Worm (Caenorhabditis elegans) whole organism, late embryonic: ENCODE measurements around the gene nhr-218.
A peak's percentile ranks its signal among the peaks of the same experiment; 100 is the strongest.

Experiments used
- C08G9.2 ChIP-seq: sonication (generic microtip); optimal IDR thresholded peaks from 2 replicates; lab custom pipeline; 2016; ENCODE audit warnings: mild to moderate bottlenecking, missing genetic modification characterization, moderate library complexity, missing compliant biosample characterization
- F13H6.1 ChIP-seq: sonication (generic microtip); optimal IDR thresholded peaks from 2 replicates; lab custom pipeline; 2016; ENCODE audit warnings: missing genetic modification characterization, missing compliant biosample characterization
- T23F11.4 ChIP-seq: fragments of 200-800 bp; sonication (Bioruptor generic); optimal IDR thresholded peaks from 2 replicates; lab custom pipeline; 2018; ENCODE audit warnings: mild to moderate bottlenecking, missing genetic modification characterization, missing compliant biosample characterization
- ama-1 ChIP-seq: fragments of 150-350 bp; optimal IDR thresholded peaks from 2 replicates; lab custom pipeline; 2014
- ceh-18 ChIP-seq: sonication (generic microtip); optimal IDR thresholded peaks from 2 replicates; lab custom pipeline; 2016; ENCODE audit warnings: missing genetic modification characterization, missing compliant biosample characterization
- ceh-19 ChIP-seq: fragments of 200-800 bp; sonication (Bioruptor generic); optimal IDR thresholded peaks from 2 replicates; lab custom pipeline; 2018; ENCODE audit warnings: mild to moderate bottlenecking, missing genetic modification characterization, missing compliant biosample characterization
- ceh-2 ChIP-seq: sonication (generic microtip); optimal IDR thresholded peaks from 2 replicates; lab custom pipeline; 2016; ENCODE audit warnings: missing genotype, missing genetic modification characterization, missing compliant biosample characterization
- ceh-22 ChIP-seq: sonication (generic microtip); optimal IDR thresholded peaks from 2 replicates; lab custom pipeline; 2017; ENCODE audit warnings: missing biosample characterization, missing genetic modification characterization
- ceh-30 ChIP-seq: fragments of 150-350 bp; optimal IDR thresholded peaks from 2 replicates; lab custom pipeline; 2014; ENCODE audit warnings: missing biosample characterization, missing genetic modification characterization
- ceh-45 ChIP-seq: fragments of 200-800 bp; sonication (Bioruptor generic); IDR thresholded peaks from 2 replicates; pipeline ENCODE4 v1.3.6; 2022; ENCODE audit warnings: missing genetic modification reagents, missing genetic modification characterization, missing compliant biosample characterization
- ceh-6 ChIP-seq: fragments of 200-800 bp; sonication (Bioruptor generic); optimal IDR thresholded peaks from 2 replicates; lab custom pipeline; 2018; ENCODE audit warnings: mild to moderate bottlenecking, missing genetic modification characterization, missing compliant biosample characterization
- che-1 ChIP-seq: sonication (generic microtip); optimal IDR thresholded peaks from 2 replicates; lab custom pipeline; 2016; ENCODE audit warnings: mild to moderate bottlenecking, missing genetic modification characterization, missing compliant biosample characterization
- dmd-4 ChIP-seq: sonication (generic microtip); optimal IDR thresholded peaks from 2 replicates; lab custom pipeline; 2016; ENCODE audit warnings: borderline replicate concordance, missing genetic modification characterization, missing compliant biosample characterization
- elt-2 ChIP-seq: sonication (generic microtip); optimal IDR thresholded peaks from 2 replicates; lab custom pipeline; 2016; ENCODE audit warnings: missing genetic modification reagents, missing genetic modification characterization, missing compliant biosample characterization
- gmeb-2 ChIP-seq: sonication (generic microtip); optimal IDR thresholded peaks from 2 replicates; lab custom pipeline; 2016; ENCODE audit warnings: missing genetic modification characterization, inconsistent platforms, missing compliant biosample characterization
- hlh-13 ChIP-seq: fragments of 200-800 bp; sonication (Bioruptor generic); optimal IDR thresholded peaks from 2 replicates; lab custom pipeline; 2018; ENCODE audit warnings: mild to moderate bottlenecking, missing genetic modification characterization, missing compliant biosample characterization
- madf-2 ChIP-seq: sonication (generic microtip); optimal IDR thresholded peaks from 2 replicates; lab custom pipeline; 2017; ENCODE audit warnings: missing genetic modification characterization, missing compliant biosample characterization
- nhr-232 ChIP-seq: sonication (generic microtip); optimal IDR thresholded peaks from 2 replicates; lab custom pipeline; 2016; ENCODE audit warnings: missing genetic modification characterization, missing compliant biosample characterization
- odd-2 ChIP-seq: sonication (generic microtip); optimal IDR thresholded peaks from 2 replicates; lab custom pipeline; 2017; ENCODE audit warnings: antibody characterized with exemption, mild to moderate bottlenecking, missing genetic modification characterization, missing compliant biosample characterization
- pag-3 ChIP-seq: sonication (generic microtip); optimal IDR thresholded peaks from 2 replicates; lab custom pipeline; 2016; ENCODE audit warnings: missing compliant biosample characterization, missing genetic modification characterization, borderline replicate concordance
- pat-9 ChIP-seq: fragments of 200-800 bp; sonication (Bioruptor generic); optimal IDR thresholded peaks from 2 replicates; lab custom pipeline; 2018; ENCODE audit warnings: mild to moderate bottlenecking, missing genetic modification characterization, moderate library complexity, missing compliant biosample characterization
- pax-1 ChIP-seq: fragments of 150-350 bp; optimal IDR thresholded peaks from 2 replicates; lab custom pipeline; 2014; ENCODE audit warnings: missing biosample characterization, missing genetic modification characterization
- rnt-1 ChIP-seq: sonication (generic microtip); optimal IDR thresholded peaks from 2 replicates; lab custom pipeline; 2016; ENCODE audit warnings: missing genetic modification characterization, missing compliant biosample characterization
- sdc-2 ChIP-seq: sonication (generic microtip); optimal IDR thresholded peaks from 2 replicates; lab custom pipeline; 2016; ENCODE audit warnings: missing genotype, missing genetic modification characterization, missing compliant biosample characterization
- sox-4 ChIP-seq: sonication (generic microtip); optimal IDR thresholded peaks from 2 replicates; lab custom pipeline; 2017; ENCODE audit warnings: mild to moderate bottlenecking, missing genetic modification characterization, inconsistent platforms, missing compliant biosample characterization
- tbx-2 ChIP-seq: sonication (generic microtip); optimal IDR thresholded peaks from 2 replicates; lab custom pipeline; 2016; ENCODE audit warnings: missing genetic modification characterization, missing compliant biosample characterization
- unc-3 ChIP-seq, 2 experiments: fragments of 200-800 bp in 1 of 2; sonication (Bioruptor generic) in 1 of 2; sonication (generic microtip) in 1 of 2; conservative IDR thresholded peaks in 1 of 2; optimal IDR thresholded peaks in 1 of 2; 2 replicates each; pipeline versions ENCODE4 v1.3.6 to Lab custom; 2016 to 2022; ENCODE audit warnings: missing compliant biosample characterization in 2 of 2, missing genetic modification characterization in 2 of 2, missing genetic modification reagents in 1 of 2
- unc-55 ChIP-seq: sonication (generic microtip); optimal IDR thresholded peaks from 2 replicates; lab custom pipeline; 2017; ENCODE audit warnings: missing biosample characterization, missing genetic modification reagents, missing genetic modification characterization
- zip-5 ChIP-seq: sonication (generic microtip); optimal IDR thresholded peaks from 2 replicates; lab custom pipeline; 2016; ENCODE audit warnings: missing genetic modification characterization, missing compliant biosample characterization
- ztf-16 ChIP-seq: sonication (generic microtip); optimal IDR thresholded peaks from 2 replicates; lab custom pipeline; 2017; ENCODE audit warnings: missing genetic modification characterization, missing compliant biosample characterization

nhr-218 gene

ce11 chrV:16298669-16299068 is 40.4 kb downstream of the nhr-218 start, which contains the start of gene srbc-84:
TSS of gene srbc-84 (plus strand) at chrV:16298969.
- no peak for TF ChIP-seq madf-2 (tag; lab: Kevin White, UChicago)
- no peak for TF ChIP-seq gmeb-2 (tag; lab: Kevin White, UChicago)
- no peak for TF ChIP-seq sox-4 (tag; lab: Kevin White, UChicago)
- no peak for TF ChIP-seq pag-3 (tag; lab: Kevin White, UChicago)
- TF ChIP-seq ceh-45 (GFP tag; lab: Robert Waterston, UW), result no peak
- TF ChIP-seq ceh-2 (tag; lab: Kevin White, UChicago), result no peak
- no peak for TF ChIP-seq ama-1
- no peak for TF ChIP-seq ceh-30 (tag; lab: Kevin White, UChicago)
- TF ChIP-seq elt-2, result no peak
- TF ChIP-seq, all 69 proteins: peak for 0

ce11 chrV:16299834-16300233 is 41.6 kb downstream of the nhr-218 start:
- TF ChIP-seq zip-5 (tag; lab: Kevin White, UChicago), result no peak
- TF ChIP-seq F13H6.1, result no peak
- no peak for TF ChIP-seq ceh-45 (GFP tag; lab: Robert Waterston, UW)
- TF ChIP-seq ztf-16 (tag; lab: Kevin White, UChicago), result no peak
- no peak for TF ChIP-seq hlh-13 (GFP tag; lab: Kevin White, UChicago)
- TF ChIP-seq dmd-4 (tag; lab: Kevin White, UChicago), result no peak
- no peak for TF ChIP-seq pat-9 (tag; lab: Kevin White, UChicago)

- no peak for TF ChIP-seq zip-5 (tag; lab: Kevin White, UChicago)
- TF ChIP-seq, all 69 proteins: peak for 0
Measured at ce11 chrV:16300276-16300675, 42.0 kb downstream of the nhr-218 start, which contains the start of gene srbc-82. TSS of gene srbc-82 (plus strand) at chrV:16300576.

ce11 chrV:16302439-16302838 is 44.2 kb downstream of the nhr-218 start, which contains the start of the genes C31A11.13 and oac-6:
TSS of gene C31A11.13 (minus strand) at chrV:16302551.
TSS of gene oac-6 (plus strand) at chrV:16302717.
- TF ChIP-seq elt-2 (peak; percentile 63), sdc-2 (tag; lab: Kevin White, UChicago) (no peak)

- TF ChIP-seq unc-55 (GFP tag; lab: Kevin White, UChicago) (no peak), tbx-2 (no peak), ceh-22 (no peak), ceh-30 (tag; lab: Kevin White, UChicago) (no peak), pax-1 (tag; lab: Kevin White, UChicago) (no peak), ceh-19 (GFP tag; lab: Kevin White, UChicago) (no peak), hlh-13 (GFP tag; lab: Kevin White, UChicago) (no peak), T23F11.4 (GFP tag; lab: Kevin White, UChicago) (no peak), sox-4 (tag; lab: Kevin White, UChicago) (no peak), unc-3 (GFP tag; conservative IDR thresholded peaks at IDR 0.05; lab: Robert Waterston, UW) (no peak), unc-3 (tag; optimal IDR thresholded peaks at IDR 0.05; lab: Kevin White, UChicago) (no peak), C08G9.2 (tag; lab: Kevin White, UChicago) (no peak)
Measured at ce11 chrV:16307253-16307652, 49.0 kb downstream of the nhr-218 start, which contains the start of gene srxa-7. TSS of gene srxa-7 (plus strand) at chrV:16307553.

ce11 chrV:16308343-16308742 is 50.1 kb downstream of the nhr-218 start:
- TF ChIP-seq ceh-18 (tag; lab: Kevin White, UChicago) (no peak), ceh-22 (no peak), ceh-6 (no peak), zip-5 (tag; lab: Kevin White, UChicago) (no peak), odd-2 (tag; lab: Kevin White, UChicago) (no peak), nhr-232 (tag; lab: Kevin White, UChicago) (no peak), sox-4 (tag; lab: Kevin White, UChicago) (no peak), che-1 (tag; lab: Kevin White, UChicago) (no peak), rnt-1 (tag; lab: Kevin White, UChicago) (no peak), sdc-2 (tag; lab: Kevin White, UChicago) (no peak)
